Worm (Caenorhabditis elegans) whole organism, young adult: Measurements from ENCODE around the gene B0334.5.

Experiments used
- B0019.2 ChIP-seq: fragments of 200-800 bp; sonication (Bioruptor generic); conservative IDR thresholded peaks from 2 replicates; pipeline ENCODE4 v1.3.6; 2022; ENCODE audit warnings: missing genetic modification reagents, missing genetic modification characterization, missing compliant biosample characterization
- B0336.3 ChIP-seq: fragments of 200-800 bp; sonication (Bioruptor generic); IDR thresholded peaks from 2 replicates; pipeline ENCODE4 v1.3.6; 2022; ENCODE audit warnings: missing genetic modification characterization, missing compliant biosample characterization
- F22D6.2 ChIP-seq: sonication (generic microtip); optimal IDR thresholded peaks from 2 replicates; lab custom pipeline; 2016; ENCODE audit warnings: mild to moderate bottlenecking, missing genetic modification characterization, missing compliant biosample characterization
- F49E8.2 ChIP-seq: sonication (generic microtip); optimal IDR thresholded peaks from 3 replicates; lab custom pipeline; 2017; ENCODE audit warnings: missing genetic modification characterization, mild to moderate bottlenecking, missing compliant biosample characterization, antibody characterized with exemption, moderate library complexity; ENCODE audit not compliant: insufficient read depth
- K11D2.4 ChIP-seq: fragments of 200-800 bp; sonication (Bioruptor generic); IDR thresholded peaks from 2 replicates; pipeline ENCODE4 v1.3.6; 2022; ENCODE audit warnings: missing genetic modification reagents, missing genetic modification characterization, missing compliant biosample characterization
- T07F8.4 ChIP-seq: sonication (generic microtip); optimal IDR thresholded peaks from 2 replicates; lab custom pipeline; 2016; ENCODE audit warnings: mild to moderate bottlenecking, missing genetic modification characterization, moderate library complexity, missing compliant biosample characterization
- Y95B8A.8 ChIP-seq: fragments of 200-800 bp; sonication (Bioruptor generic); IDR thresholded peaks from 2 replicates; pipeline ENCODE4 v1.3.6; 2022; ENCODE audit warnings: missing genetic modification reagents, missing genetic modification characterization, missing compliant biosample characterization
- ZK185.1 ChIP-seq: sonication (generic microtip); optimal IDR thresholded peaks from 2 replicates; lab custom pipeline; 2016; ENCODE audit warnings: mild to moderate bottlenecking, missing genetic modification characterization, missing compliant biosample characterization; ENCODE audit not compliant: poor library complexity, severe bottlenecking
- aptf-2 ChIP-seq: fragments of 200-800 bp; sonication (Bioruptor generic); conservative IDR thresholded peaks from 2 replicates; pipeline ENCODE4 v1.3.6; 2022; ENCODE audit warnings: missing genetic modification reagents, missing genetic modification characterization, missing compliant biosample characterization
- aptf-3 ChIP-seq: fragments of 200-800 bp; sonication (Bioruptor generic); IDR thresholded peaks from 2 replicates; pipeline ENCODE4 v1.3.6; 2022; ENCODE audit warnings: missing genetic modification characterization, missing compliant biosample characterization
- atf-7 ChIP-seq: sonication (generic microtip); optimal IDR thresholded peaks from 2 replicates; lab custom pipeline; 2017; ENCODE audit warnings: mild to moderate bottlenecking, missing genetic modification characterization, missing compliant biosample characterization
- attf-3 ChIP-seq: fragments of 200-800 bp; sonication (Bioruptor generic); conservative IDR thresholded peaks from 2 replicates; pipeline ENCODE4 v1.3.6; 2022; ENCODE audit warnings: missing genetic modification reagents, missing genetic modification characterization, missing compliant biosample characterization
- attf-5 ChIP-seq: fragments of 200-800 bp; sonication (Bioruptor generic); optimal IDR thresholded peaks from 2 replicates; lab custom pipeline; 2018; ENCODE audit warnings: mild to moderate bottlenecking, missing genetic modification characterization, missing compliant biosample characterization
- attf-6 ChIP-seq: fragments of 200-800 bp; sonication (Bioruptor generic); IDR thresholded peaks from 2 replicates; pipeline ENCODE4 v1.3.6; 2022; ENCODE audit warnings: missing genetic modification reagents, missing genetic modification characterization, missing compliant biosample characterization
- bed-2 ChIP-seq: fragments of 200-800 bp; sonication (Bioruptor generic); IDR thresholded peaks from 2 replicates; pipeline ENCODE4 v1.3.6; 2022; ENCODE audit warnings: missing genetic modification reagents, missing genetic modification characterization, missing compliant biosample characterization
- cebp-1 ChIP-seq, 2 experiments: fragments of 200-800 bp in 1 of 2; sonication (Bioruptor generic) in 1 of 2; sonication (generic microtip) in 1 of 2; IDR thresholded peaks in 1 of 2; optimal IDR thresholded peaks in 1 of 2; 2 replicates each; pipeline versions ENCODE4 v1.3.6 to Lab custom; 2017 to 2022; ENCODE audit warnings: missing compliant biosample characterization in 2 of 2, missing genetic modification characterization in 2 of 2, mild to moderate bottlenecking in 1 of 2, missing genetic modification reagents in 1 of 2, moderate library complexity in 1 of 2
- cebp-2 ChIP-seq: fragments of 200-800 bp; sonication (Bioruptor generic); IDR thresholded peaks from 2 replicates; pipeline ENCODE4 v1.3.6; 2022; ENCODE audit warnings: missing genetic modification characterization, missing compliant biosample characterization
- ceh-100 ChIP-seq: fragments of 200-800 bp; sonication (Bioruptor generic); IDR thresholded peaks from 2 replicates; pipeline ENCODE4 v1.3.6; 2022; ENCODE audit warnings: missing genetic modification reagents, missing genetic modification characterization, missing compliant biosample characterization
- ceh-58 ChIP-seq: fragments of 200-800 bp; sonication (Bioruptor generic); IDR thresholded peaks from 2 replicates; pipeline ENCODE4 v1.3.6; 2022; ENCODE audit warnings: missing genetic modification characterization, missing compliant biosample characterization
- chd-7 ChIP-seq: sonication (generic microtip); optimal IDR thresholded peaks from 2 replicates; lab custom pipeline; 2016; ENCODE audit warnings: mild to moderate bottlenecking, missing genetic modification characterization, moderate library complexity, missing compliant biosample characterization
- dox-1 ChIP-seq: fragments of 200-800 bp; sonication (Bioruptor generic); IDR thresholded peaks from 2 replicates; pipeline ENCODE4 v1.3.6; 2022; ENCODE audit warnings: missing genetic modification reagents, missing genetic modification characterization, missing compliant biosample characterization
- efl-1 ChIP-seq: fragments of 150-350 bp; optimal IDR thresholded peaks from 2 replicates; lab custom pipeline; 2014; ENCODE audit warnings: missing biosample characterization, missing genetic modification reagents, missing genetic modification characterization
- egl-44 ChIP-seq: fragments of 200-800 bp; sonication (Bioruptor generic); IDR thresholded peaks from 2 replicates; pipeline ENCODE4 v1.3.6; 2022; ENCODE audit warnings: missing genetic modification reagents, missing genetic modification characterization, missing compliant biosample characterization
- ekl-4 ChIP-seq: fragments of 200-800 bp; sonication (Bioruptor generic); IDR thresholded peaks from 2 replicates; pipeline ENCODE4 v1.3.6; 2022; ENCODE audit warnings: missing genetic modification reagents, missing genetic modification characterization, missing compliant biosample characterization
- hmg-20 ChIP-seq: fragments of 200-800 bp; sonication (Bioruptor generic); IDR thresholded peaks from 2 replicates; pipeline ENCODE4 v1.3.6; 2022; ENCODE audit warnings: missing genetic modification reagents, missing genetic modification characterization, missing compliant biosample characterization
- hrde-1 ChIP-seq: sonication (generic microtip); optimal IDR thresholded peaks from 2 replicates; lab custom pipeline; 2016; ENCODE audit warnings: missing genetic modification characterization, mild to moderate bottlenecking, missing compliant biosample characterization, moderate library complexity, missing genotype, missing genetic modification reagents, borderline replicate concordance
- hsf-1 ChIP-seq: fragments of 200-800 bp; sonication (Bioruptor generic); IDR thresholded peaks from 2 replicates; pipeline ENCODE4 v1.3.6; 2022; ENCODE audit warnings: missing genetic modification reagents, missing genetic modification characterization, missing compliant biosample characterization
- let-607 ChIP-seq, 2 experiments: fragments of 200-800 bp in 1 of 2; sonication (Bioruptor generic) in 1 of 2; sonication (generic microtip) in 1 of 2; optimal IDR thresholded peaks; 2 replicates each; lab custom pipeline; 2016 to 2018; ENCODE audit warnings: mild to moderate bottlenecking in 2 of 2, missing compliant biosample characterization in 2 of 2, missing genetic modification characterization in 2 of 2, moderate library complexity in 2 of 2, missing genotype in 1 of 2
- lin-26 ChIP-seq: fragments of 200-800 bp; sonication (Bioruptor generic); IDR thresholded peaks from 2 replicates; pipeline ENCODE4 v1.3.6; 2022; ENCODE audit warnings: missing genetic modification reagents, missing genetic modification characterization, missing compliant biosample characterization
- lin-40 ChIP-seq: sonication (generic microtip); optimal IDR thresholded peaks from 2 replicates; lab custom pipeline; 2016; ENCODE audit warnings: missing genetic modification characterization, mild to moderate bottlenecking, missing compliant biosample characterization, missing genotype, missing genetic modification reagents
- lir-1 ChIP-seq: fragments of 200-800 bp; sonication (Bioruptor generic); conservative IDR thresholded peaks from 2 replicates; pipeline ENCODE4 v1.3.6; 2022; ENCODE audit warnings: missing genetic modification reagents, missing genetic modification characterization, missing compliant biosample characterization
- madf-6 ChIP-seq: fragments of 200-800 bp; sonication (Bioruptor generic); IDR thresholded peaks from 2 replicates; pipeline ENCODE4 v1.3.6; 2022; ENCODE audit warnings: missing genetic modification reagents, missing genetic modification characterization, missing compliant biosample characterization
- mcd-1 ChIP-seq: fragments of 200-800 bp; sonication (Bioruptor generic); IDR thresholded peaks from 2 replicates; pipeline ENCODE4 v1.3.6; 2022; ENCODE audit warnings: missing genetic modification reagents, missing genetic modification characterization, missing compliant biosample characterization
- mel-28 ChIP-seq: sonication (generic microtip); optimal IDR thresholded peaks from 2 replicates; lab custom pipeline; 2016; ENCODE audit warnings: borderline replicate concordance, mild to moderate bottlenecking, missing genetic modification characterization, missing compliant biosample characterization
- nfyb-1 ChIP-seq: fragments of 200-800 bp; sonication (Bioruptor generic); IDR thresholded peaks from 2 replicates; pipeline ENCODE4 v1.3.6; 2022; ENCODE audit warnings: missing genetic modification reagents, missing genetic modification characterization, missing compliant biosample characterization
- nhr-80 ChIP-seq: sonication (generic microtip); optimal IDR thresholded peaks from 2 replicates; lab custom pipeline; 2016; ENCODE audit warnings: missing genetic modification characterization, missing compliant biosample characterization
- snpc-3.4 ChIP-seq: sonication (generic microtip); optimal IDR thresholded peaks from 2 replicates; lab custom pipeline; 2017; ENCODE audit warnings: missing genetic modification characterization, mild to moderate bottlenecking, missing compliant biosample characterization, antibody characterized with exemption, moderate library complexity, missing genotype, missing genetic modification reagents
- somi-1 ChIP-seq: fragments of 200-800 bp; sonication (Bioruptor generic); optimal IDR thresholded peaks from 2 replicates; lab custom pipeline; 2018; ENCODE audit warnings: mild to moderate bottlenecking, missing genetic modification characterization, missing compliant biosample characterization
- tbp1 ChIP-seq: fragments of 200-800 bp; sonication (Bioruptor generic); optimal IDR thresholded peaks from 2 replicates; lab custom pipeline; 2018; ENCODE audit warnings: mild to moderate bottlenecking, missing genetic modification characterization, missing compliant biosample characterization
- tlf-1 ChIP-seq: fragments of 200-800 bp; sonication (Bioruptor generic); optimal IDR thresholded peaks from 2 replicates; lab custom pipeline; 2018; ENCODE audit warnings: mild to moderate bottlenecking, missing genetic modification characterization, missing compliant biosample characterization
- xnd-1 ChIP-seq: sonication (generic microtip); optimal IDR thresholded peaks from 2 replicates; lab custom pipeline; 2016; ENCODE audit warnings: missing genotype, missing genetic modification reagents, missing genetic modification characterization, missing compliant biosample characterization
- zfh-2 ChIP-seq: fragments of 200-800 bp; sonication (Bioruptor generic); conservative IDR thresholded peaks from 2 replicates; pipeline ENCODE4 v1.3.6; 2022; ENCODE audit warnings: missing genetic modification reagents, missing genetic modification characterization, missing compliant biosample characterization
- ztf-18 ChIP-seq: sonication (generic microtip); optimal IDR thresholded peaks from 2 replicates; lab custom pipeline; 2016; ENCODE audit warnings: missing genotype, mild to moderate bottlenecking, missing genetic modification characterization, missing compliant biosample characterization
- ztf-6 ChIP-seq: fragments of 200-800 bp; sonication (Bioruptor generic); IDR thresholded peaks from 2 replicates; pipeline ENCODE4 v1.3.6; 2022; ENCODE audit warnings: missing genetic modification reagents, missing genetic modification characterization, missing compliant biosample characterization

B0334.5 gene

ce11 chrII:11533716-11534115 lies 36.3 kb downstream of the B0334.5 start, which contains the start of gene mdt-8:
Gene mdt-8, minus strand, starts transcription at chrII:11533816.
- TF ChIP-seq ztf-18 (tag; lab: Kevin White, UChicago) (no peak), ceh-100 (GFP tag; lab: Robert Waterston, UW) (0 out of 2 replicates have a peak, but pooled peaks have one; percentile 13), madf-6 (GFP tag; lab: Robert Waterston, UW) (peak; percentile 39; the same call in 1 of the 2 replicates)

- TF ChIP-seq efl-1 = peak; percentile 52
- peak; percentile 90 for TF ChIP-seq lin-26 (GFP tag; lab: Robert Waterston, UW)
- TF ChIP-seq ekl-4 = peak; percentile 94
- peak; percentile 74 for TF ChIP-seq attf-6 (GFP tag; lab: Robert Waterston, UW)
- TF ChIP-seq atf-7 (tag; lab: Kevin White, UChicago) = peak; percentile 38
- peak; percentile 83 for TF ChIP-seq lin-40 (tag; lab: Kevin White, UChicago)
- TF ChIP-seq ztf-6 (GFP tag; lab: Robert Waterston, UW) = peak; percentile 98
- peak; percentile 61 for TF ChIP-seq nhr-80
- TF ChIP-seq aptf-3 (GFP tag; lab: Robert Waterston, UW) = peak; percentile 75; the same call in 1 of the 2 replicates
- peak; percentile 95 for TF ChIP-seq K11D2.4
- peak; percentile 96 for TF ChIP-seq aptf-2 (GFP tag; lab: Robert Waterston, UW)
- peak; percentile 91 for TF ChIP-seq hsf-1 (GFP tag; lab: Robert Waterston, UW)
- TF ChIP-seq hmg-20 (GFP tag; lab: Robert Waterston, UW) = peak; percentile 74
- peak; percentile 71 for TF ChIP-seq tbp1
- peak; percentile 43 for TF ChIP-seq mel-28 (tag; lab: Kevin White, UChicago)
- TF ChIP-seq mcd-1 = peak; percentile 99
- peak; percentile 89 for TF ChIP-seq cebp-1 (GFP tag; IDR thresholded peaks at IDR 0.05; lab: Robert Waterston, UW)
- peak; percentile 83 for TF ChIP-seq cebp-1 (tag; optimal IDR thresholded peaks at IDR 0.05; lab: Kevin White, UChicago)
- peak; percentile 58 for TF ChIP-seq snpc-3.4 (tag; lab: Kevin White, UChicago)
- peak; percentile 94 for TF ChIP-seq Y95B8A.8 (GFP tag; lab: Robert Waterston, UW)
- peak; percentile 98 for TF ChIP-seq dox-1 (GFP tag; lab: Robert Waterston, UW)
- TF ChIP-seq F49E8.2 (tag; lab: Kevin White, UChicago) = peak; percentile 55
- peak; percentile 98 for TF ChIP-seq bed-2 (GFP tag; lab: Robert Waterston, UW)
- peak; percentile 63 for TF ChIP-seq chd-7 (tag; lab: Kevin White, UChicago)
- TF ChIP-seq lir-1 (GFP tag; lab: Robert Waterston, UW) = peak; percentile 92
- TF ChIP-seq T07F8.4 (tag; lab: Kevin White, UChicago) = peak; percentile 86
- TF ChIP-seq F22D6.2 (tag; lab: Kevin White, UChicago) = peak; percentile 54
- TF ChIP-seq attf-3 (GFP tag; lab: Robert Waterston, UW) = peak; percentile 85
- TF ChIP-seq zfh-2 = peak; percentile 70; the same call in 1 of the 2 replicates
- peak; percentile 94 for TF ChIP-seq attf-5 (GFP tag; lab: Kevin White, UChicago)
- TF ChIP-seq ZK185.1 (tag; lab: Kevin White, UChicago) = peak; percentile 71
- peak; percentile 1 for TF ChIP-seq hrde-1
- peak; percentile 86 for TF ChIP-seq B0019.2 (GFP tag; lab: Robert Waterston, UW)
- TF ChIP-seq B0336.3 (GFP tag; lab: Robert Waterston, UW) = peak; percentile 78
- TF ChIP-seq let-607 (tag; optimal IDR thresholded peaks at IDR 0.05; lab: Kevin White, UChicago) = peak in 1 of 2 experiments; percentile 58
- peak; percentile 94 for TF ChIP-seq nfyb-1
- peak; percentile 47 for TF ChIP-seq somi-1 (GFP tag; lab: Kevin White, UChicago)
- TF ChIP-seq ceh-58 = peak; percentile 94; the same call in 1 of the 2 replicates
- TF ChIP-seq egl-44 (GFP tag; lab: Robert Waterston, UW) = peak; percentile 86; the same call in 1 of the 2 replicates
- TF ChIP-seq tlf-1 (GFP tag; lab: Kevin White, UChicago) = peak; percentile 68
- peak; percentile 53 for TF ChIP-seq xnd-1
- 0 out of 2 replicates have a peak, but pooled peaks have one; percentile 67 for TF ChIP-seq cebp-2 (GFP tag; lab: Robert Waterston, UW)
These were observed 37.1 kb downstream of the B0334.5 start, which contains the start of gene Y62F5A.12 for ce11 chrII:11534429-11535099. Gene Y62F5A.12, minus strand, starts transcription at chrII:11534479.
